Worm (Caenorhabditis elegans): ENCODE results near the gene mans-3.

Gene mans-3

DNA sequence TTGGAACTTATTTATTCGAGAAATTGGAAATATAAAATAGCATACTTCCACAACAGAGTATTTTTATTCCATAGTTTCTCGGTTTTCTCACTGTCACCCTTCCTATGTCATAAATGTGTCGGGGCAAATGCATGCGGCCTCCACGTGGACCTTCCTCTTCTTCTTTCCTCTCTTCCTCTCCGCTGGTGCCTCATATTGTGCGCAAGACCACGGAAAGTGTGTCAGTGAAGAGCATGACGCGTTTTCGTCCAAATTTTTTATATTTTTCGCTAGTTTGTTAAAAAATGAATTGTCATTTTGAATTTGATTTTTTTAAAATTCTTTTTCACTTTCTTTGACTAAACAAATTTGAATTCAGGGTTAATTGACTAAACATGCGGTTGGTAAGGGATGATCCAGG lies at the start of gene mans-3:
TSS of gene mans-3 (plus strand) at position 359 of the 400 bp plus-strand sequence.
- TF ChIP-seq nhr-232 (tag; optimal IDR thresholded peaks at IDR 0.05) (peak; percentile 44), ceh-48 (tag; optimal IDR thresholded peaks at IDR 0.05) (peak; percentile 20), pha-4 (tag; optimal IDR thresholded peaks at IDR 0.05) (no peak), hlh-15 (tag; optimal IDR thresholded peaks at IDR 0.05) (peak; percentile 6), fax-1 (tag; optimal IDR thresholded peaks at IDR 0.05) (peak; percentile 34), ceh-31 (tag; optimal IDR thresholded peaks at IDR 0.05) (peak; percentile 65), fkh-6 (tag; optimal IDR thresholded peaks at IDR 0.05) (peak; percentile 16), mec-3 (tag; optimal IDR thresholded peaks at IDR 0.05; ENCODE audit: borderline replicate concordance) (no peak), pax-1 (tag; optimal IDR thresholded peaks at IDR 0.05) (no peak), hlh-13 (GFP tag; optimal IDR thresholded peaks at IDR 0.05) (no peak), ttx-3 (tag; optimal IDR thresholded peaks at IDR 0.05) (peak; percentile 74), pat-9 (tag; optimal IDR thresholded peaks at IDR 0.05) (peak; percentile 42), ceh-19 (GFP tag; optimal IDR thresholded peaks at IDR 0.05) (peak; percentile 44), ceh-34 (tag; optimal IDR thresholded peaks at IDR 0.05) (peak; percentile 69), K09A11.1 (tag; optimal IDR thresholded peaks at IDR 0.05; ENCODE audit: insufficient read depth) (peak; percentile 42), pag-3 (tag; optimal IDR thresholded peaks at IDR 0.05; ENCODE audit: borderline replicate concordance) (no peak), sox-4 (tag; optimal IDR thresholded peaks at IDR 0.05) (peak; percentile 54), ceh-14 (tag; optimal IDR thresholded peaks at IDR 0.05) (peak; percentile 39), pqm-1 (tag; optimal IDR thresholded peaks at IDR 0.05) (no peak), madf-2 (tag; optimal IDR thresholded peaks at IDR 0.05) (no peak), tbx-2 (tag; optimal IDR thresholded peaks at IDR 0.05) (peak; percentile 79), ceh-2 (tag; optimal IDR thresholded peaks at IDR 0.05) (peak; percentile 51), unc-55 (GFP tag; optimal IDR thresholded peaks at IDR 0.05) (peak; percentile 72), T23F11.4 (GFP tag; optimal IDR thresholded peaks at IDR 0.05) (peak; percentile 44), sdc-2 (tag; optimal IDR thresholded peaks at IDR 0.05) (peak; percentile 76), unc-86 (tag; optimal IDR thresholded peaks at IDR 0.05) (peak; percentile 65), gmeb-2 (tag; optimal IDR thresholded peaks at IDR 0.05) (peak; percentile 56), ref-2 (tag; optimal IDR thresholded peaks at IDR 0.05) (peak; percentile 90), ets-4 (tag; optimal IDR thresholded peaks at IDR 0.05) (peak; percentile 39), dve-1 (tag; optimal IDR thresholded peaks at IDR 0.05) (peak; percentile 49), F13H6.1 (tag; optimal IDR thresholded peaks at IDR 0.05) (peak; percentile 53), sox-2 (GFP tag; IDR thresholded peaks at IDR 0.05) (no peak), pha-2 (tag; optimal IDR thresholded peaks at IDR 0.05) (peak; percentile 15), ceh-30 (tag; optimal IDR thresholded peaks at IDR 0.05) (no peak), dmd-4 (tag; optimal IDR thresholded peaks at IDR 0.05; ENCODE audit: borderline replicate concordance) (peak; percentile 51), hlh-8 (tag; optimal IDR thresholded peaks at IDR 0.05) (peak; percentile 35), C38D4.7 (GFP tag; optimal IDR thresholded peaks at IDR 0.05) (no peak), ceh-22 (tag; optimal IDR thresholded peaks at IDR 0.05) (no peak), eyg-1 (tag; optimal IDR thresholded peaks at IDR 0.05) (peak; percentile 38), unc-3 (GFP tag; conservative IDR thresholded peaks at IDR 0.05) (peak; percentile 60), unc-3 (tag; optimal IDR thresholded peaks at IDR 0.05) (peak; percentile 47), ztf-16 (tag; optimal IDR thresholded peaks at IDR 0.05) (peak; percentile 67), lim-6 (tag; optimal IDR thresholded peaks at IDR 0.05) (no peak), nfya-1 (tag; optimal IDR thresholded peaks at IDR 0.05) (peak; percentile 91), ceh-6 (GFP tag; optimal IDR thresholded peaks at IDR 0.05) (peak; percentile 29), syd-9 (tag; optimal IDR thresholded peaks at IDR 0.05) (peak; percentile 73), ahr-1 (tag; optimal IDR thresholded peaks at IDR 0.05) (no peak), rnt-1 (tag; optimal IDR thresholded peaks at IDR 0.05) (peak; percentile 77), che-1 (tag; optimal IDR thresholded peaks at IDR 0.05) (peak; percentile 10), nhr-11 (tag; optimal IDR thresholded peaks at IDR 0.05) (no peak), Y22D7AL.16 (tag; optimal IDR thresholded peaks at IDR 0.05) (peak; percentile 7), lin-11 (tag; optimal IDR thresholded peaks at IDR 0.05) (peak; percentile 23), ceh-24 (tag; optimal IDR thresholded peaks at IDR 0.05) (peak; percentile 41), ceh-9 (tag; optimal IDR thresholded peaks at IDR 0.05) (no peak)

All from whole organism, late embryonic.